Worm (Caenorhabditis elegans): ENCODE measurements around the gene txt-19.

DNA sequence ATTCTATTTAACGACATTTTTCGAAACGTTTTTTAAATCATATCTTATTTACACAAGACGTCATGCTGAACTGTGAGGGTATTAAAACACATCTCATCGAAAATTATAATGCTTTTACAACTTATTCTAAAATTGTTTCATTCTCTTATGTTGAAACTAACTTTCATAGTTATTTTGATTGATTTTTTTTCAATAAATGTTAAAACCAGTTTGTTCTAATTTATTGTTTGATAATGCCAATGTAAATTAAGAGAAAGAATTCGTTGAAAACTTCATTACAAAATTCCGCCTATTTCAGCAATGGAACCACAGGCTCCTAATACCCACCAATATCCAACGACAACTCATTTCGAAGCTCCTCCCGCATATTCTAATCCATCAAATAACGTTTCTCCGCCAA lies 49.3 kb downstream of the txt-19 start, which contains the start of gene K08D8.11:
- TF ChIP-seq ces-1 (GFP tag; optimal IDR thresholded peaks at IDR 0.05) (no peak), unc-62 (GFP tag; optimal IDR thresholded peaks at IDR 0.05) (no peak), ceh-82 (tag; optimal IDR thresholded peaks at IDR 0.05) (no peak), elt-3 (tag; optimal IDR thresholded peaks at IDR 0.05) (no peak), nhr-90 (tag; optimal IDR thresholded peaks at IDR 0.05; ENCODE audit: poor library complexity) (no peak), alr-1 (tag; optimal IDR thresholded peaks at IDR 0.05; ENCODE audit: borderline replicate concordance) (no peak), lin-13 (GFP tag; optimal IDR thresholded peaks at IDR 0.05) (no peak), nhr-77 (tag; optimal IDR thresholded peaks at IDR 0.05) (no peak), aly-2 (tag; optimal IDR thresholded peaks at IDR 0.05) (no peak), nhr-12 (tag; optimal IDR thresholded peaks at IDR 0.05) (no peak), snpc-4 (tag; optimal IDR thresholded peaks at IDR 0.05) (no peak)

Measured in whole organism, L1 larva.